Worm (Caenorhabditis elegans) whole organism, L1 larva: ENCODE measurements around the gene flp-2.
A peak's percentile ranks its signal among the peaks of the same experiment; 100 is the strongest.

Experiments
- C04F5.9 ChIP-seq: sonication (generic microtip); optimal IDR thresholded peaks from 2 replicates; lab custom pipeline; 2016; ENCODE audit warnings: missing genetic modification characterization, missing compliant biosample characterization
- C16A3.4 ChIP-seq: fragments of 150-350 bp; optimal IDR thresholded peaks from 2 replicates; lab custom pipeline; 2014; ENCODE audit warnings: missing biosample characterization, missing genetic modification characterization
- F16B12.6 ChIP-seq: fragments of 150-350 bp; optimal IDR thresholded peaks from 2 replicates; lab custom pipeline; 2014; ENCODE audit warnings: missing biosample characterization, missing genetic modification characterization
- Y116A8C.19 ChIP-seq: sonication (generic microtip); optimal IDR thresholded peaks from 2 replicates; lab custom pipeline; 2016; ENCODE audit warnings: missing compliant biosample characterization, missing genetic modification characterization, borderline replicate concordance
- aha-1 ChIP-seq: fragments of 150-350 bp; optimal IDR thresholded peaks from 2 replicates; lab custom pipeline; 2014; ENCODE audit warnings: missing biosample characterization, missing genetic modification characterization
- alr-1 ChIP-seq: fragments of 200-800 bp; sonication (Bioruptor generic); optimal IDR thresholded peaks from 2 replicates; lab custom pipeline; 2018; ENCODE audit warnings: borderline replicate concordance, mild to moderate bottlenecking, missing genetic modification characterization, missing compliant biosample characterization
- ama-1 ChIP-seq: fragments of 150-350 bp; optimal IDR thresholded peaks from 2 replicates; lab custom pipeline; 2014
- blmp-1 ChIP-seq: fragments of 150-350 bp; optimal IDR thresholded peaks from 2 replicates; lab custom pipeline; 2014; ENCODE audit warnings: missing biosample characterization, missing genetic modification characterization
- ceh-82 ChIP-seq, 3 experiments: fragments of 150-350 bp in 1 of 3; sonication (generic microtip) in 2 of 3; optimal IDR thresholded peaks; 2 replicates each; lab custom pipeline; 2014 to 2017; ENCODE audit warnings: missing biosample characterization in 3 of 3, missing genetic modification characterization in 3 of 3
- ces-1 ChIP-seq: fragments of 150-350 bp; optimal IDR thresholded peaks from 2 replicates; lab custom pipeline; 2014; ENCODE audit warnings: missing biosample characterization, missing genetic modification reagents, missing genetic modification characterization
- egl-27 ChIP-seq, 2 experiments: fragments of 150-350 bp in 1 of 2; sonication (generic microtip); optimal IDR thresholded peaks; 3 replicates each; lab custom pipeline; 2017 to 2018; ENCODE audit warnings: missing biosample characterization in 2 of 2, missing genetic modification characterization in 2 of 2, missing genetic modification reagents in 2 of 2
- elt-2 ChIP-seq: sonication (generic microtip); optimal IDR thresholded peaks from 2 replicates; lab custom pipeline; 2016; ENCODE audit warnings: missing genetic modification characterization, mild to moderate bottlenecking, inconsistent platforms, missing compliant biosample characterization, missing genetic modification reagents
- elt-3 ChIP-seq, 6 experiments: fragments of 150-350 bp in 1 of 6; sonication (generic microtip); optimal IDR thresholded peaks; 2 replicates each; lab custom pipeline; 2017 to 2018; ENCODE audit warnings: missing biosample characterization in 6 of 6, missing genetic modification characterization in 6 of 6, inconsistent platforms in 1 of 6
- ets-5 ChIP-seq: fragments of 200-800 bp; sonication (Bioruptor generic); IDR thresholded peaks from 2 replicates; pipeline ENCODE4 v1.3.6; 2022; ENCODE audit warnings: missing genetic modification characterization, missing compliant biosample characterization
- fkh-8 ChIP-seq: sonication (generic microtip); optimal IDR thresholded peaks from 2 replicates; lab custom pipeline; 2016; ENCODE audit warnings: mild to moderate bottlenecking, missing genetic modification characterization, missing compliant biosample characterization
- fos-1 ChIP-seq: fragments of 150-350 bp; optimal IDR thresholded peaks from 2 replicates; lab custom pipeline; 2014; ENCODE audit warnings: missing biosample characterization, missing genetic modification characterization
- grh-1 ChIP-seq: fragments of 200-800 bp; sonication (Bioruptor generic); IDR thresholded peaks from 2 replicates; pipeline ENCODE4 v1.3.6; 2022; ENCODE audit warnings: missing genetic modification reagents, missing genetic modification characterization, missing compliant biosample characterization
- hlh-4 ChIP-seq: sonication (generic microtip); optimal IDR thresholded peaks from 2 replicates; lab custom pipeline; 2016; ENCODE audit warnings: mild to moderate bottlenecking, missing genetic modification characterization, missing compliant biosample characterization
- hpl-2 ChIP-seq: fragments of 150-350 bp; optimal IDR thresholded peaks from 2 replicates; lab custom pipeline; 2014; ENCODE audit warnings: missing biosample characterization, missing genetic modification reagents, missing genetic modification characterization
- isw-1 ChIP-seq: fragments of 200-800 bp; sonication (Bioruptor generic); IDR thresholded peaks from 2 replicates; pipeline ENCODE4 v1.3.6; 2022; ENCODE audit warnings: missing genetic modification characterization, missing compliant biosample characterization
- jun-1 ChIP-seq: fragments of 150-350 bp; optimal IDR thresholded peaks from 2 replicates; lab custom pipeline; 2014; ENCODE audit warnings: missing biosample characterization, missing genetic modification reagents, missing genetic modification characterization
- lin-13 ChIP-seq: fragments of 150-350 bp; optimal IDR thresholded peaks from 2 replicates; lab custom pipeline; 2014; ENCODE audit warnings: missing biosample characterization, missing genetic modification reagents, missing genetic modification characterization
- lin-15B ChIP-seq: fragments of 150-350 bp; sonication (generic microtip); optimal IDR thresholded peaks from 3 replicates; lab custom pipeline; 2014; ENCODE audit warnings: missing biosample characterization, missing genetic modification characterization
- lir-3 ChIP-seq: sonication (generic microtip); optimal IDR thresholded peaks from 2 replicates; lab custom pipeline; 2016; ENCODE audit warnings: mild to moderate bottlenecking, missing genetic modification characterization, moderate library complexity, missing compliant biosample characterization; ENCODE audit not compliant: poor library complexity
- mab-9 ChIP-seq: fragments of 200-800 bp; sonication (Bioruptor generic); IDR thresholded peaks from 2 replicates; pipeline ENCODE4 v1.3.6; 2022; ENCODE audit warnings: missing genetic modification reagents, missing genetic modification characterization, missing compliant biosample characterization
- nhr-19 ChIP-seq: fragments of 200-800 bp; sonication (Bioruptor generic); conservative IDR thresholded peaks from 2 replicates; pipeline ENCODE4 v1.3.6; 2022; ENCODE audit warnings: missing genetic modification characterization, missing compliant biosample characterization
- nhr-20 ChIP-seq: sonication (generic microtip); optimal IDR thresholded peaks from 2 replicates; lab custom pipeline; 2016; ENCODE audit warnings: mild to moderate bottlenecking, missing genetic modification characterization, missing compliant biosample characterization
- nhr-28 ChIP-seq: fragments of 150-350 bp; optimal IDR thresholded peaks from 2 replicates; lab custom pipeline; 2014; ENCODE audit warnings: missing biosample characterization, missing genetic modification characterization
- nhr-47 ChIP-seq: sonication (generic microtip); optimal IDR thresholded peaks from 2 replicates; lab custom pipeline; 2016; ENCODE audit warnings: mild to moderate bottlenecking, missing genetic modification characterization, moderate library complexity, missing compliant biosample characterization
- pag-3 ChIP-seq: sonication (generic microtip); optimal IDR thresholded peaks from 2 replicates; lab custom pipeline; 2017; ENCODE audit warnings: missing genetic modification characterization, mild to moderate bottlenecking, missing compliant biosample characterization, antibody characterized with exemption, borderline replicate concordance; ENCODE audit not compliant: insufficient read depth
- pqm-1 ChIP-seq: sonication (generic microtip); optimal IDR thresholded peaks from 3 replicates; lab custom pipeline; 2017; ENCODE audit warnings: missing biosample characterization, missing genetic modification characterization
- snpc-4 ChIP-seq: fragments of 150-350 bp; optimal IDR thresholded peaks from 2 replicates; lab custom pipeline; 2014; ENCODE audit warnings: missing biosample characterization, missing genetic modification characterization
- unc-30 ChIP-seq: sonication (generic microtip); optimal IDR thresholded peaks from 2 replicates; lab custom pipeline; 2017; ENCODE audit warnings: missing biosample characterization, missing genetic modification characterization
- unc-62 ChIP-seq: fragments of 150-350 bp; optimal IDR thresholded peaks from 2 replicates; lab custom pipeline; 2014; ENCODE audit warnings: missing biosample characterization, missing genetic modification reagents, missing genetic modification characterization
- unc-98 ChIP-seq: fragments of 200-800 bp; sonication (Bioruptor generic); IDR thresholded peaks from 2 replicates; pipeline ENCODE4 v1.3.6; 2022; ENCODE audit warnings: missing genetic modification characterization, missing compliant biosample characterization
- vab-15 ChIP-seq: sonication (generic microtip); optimal IDR thresholded peaks from 2 replicates; lab custom pipeline; 2017; ENCODE audit warnings: missing genotype, mild to moderate bottlenecking, missing genetic modification characterization, missing compliant biosample characterization
- zip-4 ChIP-seq: fragments of 200-800 bp; sonication (Bioruptor generic); optimal IDR thresholded peaks from 2 replicates; lab custom pipeline; 2018; ENCODE audit warnings: mild to moderate bottlenecking, missing genetic modification characterization, moderate library complexity, missing compliant biosample characterization
- ztf-4 ChIP-seq: fragments of 150-350 bp; optimal IDR thresholded peaks from 2 replicates; lab custom pipeline; 2014; ENCODE audit warnings: missing biosample characterization, missing genetic modification characterization

flp-2 gene

DNA sequence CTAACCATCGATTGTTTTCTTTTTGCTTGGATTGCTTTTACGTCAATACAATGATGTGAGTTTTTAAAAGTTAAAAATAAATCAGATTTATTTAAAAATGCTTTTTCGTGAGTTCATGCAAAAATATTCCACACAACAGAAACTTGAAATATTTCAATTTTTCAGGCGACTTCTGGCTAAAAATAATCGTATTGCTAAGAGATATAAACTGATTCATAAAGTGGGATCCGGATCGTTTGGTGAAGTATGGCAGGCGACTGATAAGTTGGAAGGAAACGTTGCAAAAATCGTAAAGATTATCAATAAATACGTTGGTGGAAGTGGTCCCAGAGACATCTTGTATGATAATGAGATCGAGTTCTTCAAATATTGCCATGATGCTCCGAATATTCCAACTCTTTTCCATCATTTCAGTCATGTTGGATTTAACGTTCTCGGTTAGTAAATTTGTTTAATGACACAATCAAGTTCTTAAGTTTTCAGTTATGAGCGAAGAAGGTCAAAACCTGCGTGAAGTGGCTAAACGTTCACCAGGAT lies 34.5 kb downstream of the flp-2 start, which contains the start of gene ZC373.3:
Gene ZC373.3, plus strand, starts transcription at position 51 of the 537 bp plus-strand sequence.
- TF ChIP-seq ceh-82 (tag; optimal IDR thresholded peaks at IDR 0.05; lab: Kevin White, UChicago) (no peak), unc-62 (GFP tag; lab: Kevin White, UChicago) (no peak), isw-1 (GFP tag; lab: Robert Waterston, UW) (no peak), mab-9 (GFP tag; lab: Robert Waterston, UW) (no peak), pag-3 (no peak), ces-1 (no peak), hlh-4 (tag; lab: Kevin White, UChicago) (no peak), grh-1 (GFP tag; lab: Robert Waterston, UW) (no peak), unc-30 (tag; lab: Kevin White, UChicago) (no peak), lir-3 (no peak), nhr-28 (no peak), hpl-2 (GFP tag; lab: Kevin White, UChicago) (no peak)

DNA sequence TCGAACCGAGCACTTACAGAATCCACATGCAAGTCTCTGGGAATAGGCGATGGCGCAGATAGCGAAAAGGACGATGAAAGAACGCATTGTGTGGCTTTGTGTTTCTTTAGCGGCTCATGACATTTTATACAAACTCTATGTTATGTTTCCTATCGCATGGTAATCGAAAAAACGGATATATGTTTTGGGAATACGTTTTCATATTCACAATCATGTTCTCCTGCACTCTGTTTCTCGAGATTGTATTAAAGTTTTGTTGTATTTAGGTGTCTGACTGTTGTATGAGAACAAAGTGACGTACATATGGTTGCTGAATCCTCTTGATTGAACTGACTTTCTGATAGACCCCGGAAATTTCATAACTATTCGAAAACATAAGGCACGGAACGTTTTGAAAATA lies 36.7 kb downstream of the flp-2 start, which contains the start of gene ZC373.2:
Gene ZC373.2, minus strand, starts transcription at position 101 of the 400 bp plus-strand sequence.
- TF ChIP-seq snpc-4 (tag; lab: Kevin White, UChicago) (no peak), aha-1 (tag; lab: Kevin White, UChicago) (no peak), zip-4 (no peak), alr-1 (tag; lab: Kevin White, UChicago) (no peak), C04F5.9 (no peak), fkh-8 (tag; lab: Kevin White, UChicago) (no peak), nhr-28 (no peak), lin-13 (no peak), jun-1 (tag; lab: Kevin White, UChicago) (no peak), nhr-47 (tag; lab: Kevin White, UChicago) (no peak), nhr-19 (GFP tag; lab: Robert Waterston, UW) (no peak), lin-15B (tag; lab: Kevin White, UChicago) (no peak), ama-1 (no peak), ets-5 (GFP tag; lab: Robert Waterston, UW) (no peak), ztf-4 (tag; lab: Kevin White, UChicago) (no peak), C16A3.4 (tag; lab: Kevin White, UChicago) (no peak), grh-1 (GFP tag; lab: Robert Waterston, UW) (no peak), nhr-20 (tag; lab: Kevin White, UChicago) (no peak), pqm-1 (tag; lab: Kevin White, UChicago) (no peak), F16B12.6 (no peak)

DNA sequence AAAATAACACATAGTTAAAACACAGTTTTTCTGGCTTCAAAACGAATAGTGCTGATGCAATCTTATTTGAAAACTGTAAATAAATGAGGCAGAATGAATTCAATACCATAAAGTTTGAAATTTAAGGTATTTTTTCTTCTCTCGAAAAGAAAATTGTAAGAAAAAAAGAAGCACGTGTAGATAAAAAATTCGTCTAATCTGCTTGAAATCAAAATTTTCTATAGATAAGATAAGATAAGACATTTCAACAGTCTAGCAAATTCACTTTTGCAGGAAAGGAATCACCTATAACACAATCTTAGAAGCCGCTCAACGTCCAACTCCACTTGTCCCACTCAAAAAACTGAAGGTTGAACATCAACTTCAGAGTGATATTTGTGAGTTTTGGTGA lies 40.6 kb downstream of the flp-2 start:
- TF ChIP-seq vab-15 = no peak
- TF ChIP-seq fos-1 (tag; lab: Kevin White, UChicago) = no peak
- TF ChIP-seq Y116A8C.19 (tag; lab: Kevin White, UChicago) = no peak
- peak; percentile 78 for TF ChIP-seq elt-2 (tag; lab: Kevin White, UChicago)
- TF ChIP-seq unc-98 (GFP tag; lab: Robert Waterston, UW) = no peak
- no peak for TF ChIP-seq egl-27 (tag; optimal IDR thresholded peaks at IDR 0.05; lab: Kevin White, UChicago)
- TF ChIP-seq blmp-1 (tag; lab: Kevin White, UChicago) = peak; percentile 13
- peak in 3 of 6 experiments; percentile 14 to 34 (median 27) for TF ChIP-seq elt-3 (tag; optimal IDR thresholded peaks at IDR 0.05; lab: Kevin White, UChicago)
- TF ChIP-seq, all 84 proteins: peak for 3
